Worm (Caenorhabditis elegans): ENCODE measurements around the gene F40G12.11.

DNA sequence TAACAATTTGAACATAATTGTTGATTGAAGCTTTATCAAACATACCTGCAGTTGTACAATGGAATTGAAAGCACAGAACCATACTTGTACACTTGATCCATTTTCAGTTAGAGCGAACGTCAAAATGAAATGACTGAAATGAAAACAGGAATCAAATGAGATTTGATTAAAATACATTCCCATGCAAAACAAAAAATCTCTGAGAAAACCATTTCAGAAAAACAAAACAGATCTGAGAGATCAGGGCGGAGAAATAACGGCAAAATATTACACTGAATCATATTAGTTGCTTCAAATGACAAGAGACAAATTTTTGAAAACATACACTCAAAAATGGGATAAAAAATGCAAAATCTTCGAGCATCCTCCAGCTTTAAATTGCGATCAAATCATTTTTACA is 6.2 kb upstream of the F40G12.11 start, which contains the start of gene srt-33:
- TF ChIP-seq sptf-1 (tag; optimal IDR thresholded peaks at IDR 0.05) (no peak), nhr-11 (tag; optimal IDR thresholded peaks at IDR 0.05) (no peak), nhr-12 (tag; optimal IDR thresholded peaks at IDR 0.05) (no peak), ceh-82 (tag; optimal IDR thresholded peaks at IDR 0.05) (no peak), mdl-1 (tag; optimal IDR thresholded peaks at IDR 0.05) (no peak), aha-1 (tag; optimal IDR thresholded peaks at IDR 0.05) (no peak), fos-1 (tag; optimal IDR thresholded peaks at IDR 0.05) (no peak), nhr-90 (tag; optimal IDR thresholded peaks at IDR 0.05; ENCODE audit: poor library complexity) (no peak), pqm-1 (tag; optimal IDR thresholded peaks at IDR 0.05) (no peak), nhr-76 (tag; optimal IDR thresholded peaks at IDR 0.05) (no peak), unc-62 (GFP tag; optimal IDR thresholded peaks at IDR 0.05) (no peak), tbx-2 (tag; optimal IDR thresholded peaks at IDR 0.05) (no peak)
